Fruit fly (Drosophila melanogaster) whole organism, adult: ENCODE results near the gene Fum2.

Experiments
- CG11617 ChIP-seq: fragments of 200-800 bp; sonication (Bioruptor generic); optimal IDR thresholded peaks from 2 replicates; lab custom pipeline; 2017; ENCODE audit warnings: mild to moderate bottlenecking, missing biosample characterization, missing genetic modification reagents, missing genetic modification characterization
- CG12768 ChIP-seq: fragments of 200-800 bp; sonication (Bioruptor generic); optimal IDR thresholded peaks from 2 replicates; lab custom pipeline; 2017; ENCODE audit warnings: missing biosample characterization, missing genetic modification characterization, mild to moderate bottlenecking, moderate library complexity, missing genetic modification reagents
- CG33017 ChIP-seq: fragments of 200-800 bp; sonication (Bioruptor generic); optimal IDR thresholded peaks from 2 replicates; lab custom pipeline; 2018; ENCODE audit warnings: missing biosample characterization, mild to moderate bottlenecking, missing genetic modification characterization, moderate library complexity
- CG5204 ChIP-seq: fragments of 200-800 bp; sonication (Bioruptor generic); optimal IDR thresholded peaks from 2 replicates; lab custom pipeline; 2016; ENCODE audit warnings: missing biosample characterization, missing genetic modification characterization
- ovo ChIP-seq: fragments of 200-800 bp; sonication (Bioruptor generic); optimal IDR thresholded peaks from 2 replicates; lab custom pipeline; 2016; ENCODE audit warnings: missing biosample characterization, missing genetic modification characterization

- TF ChIP-seq ovo (GFP tag; lab: Kevin White, UChicago) (no peak), CG5204 (GFP tag; lab: Kevin White, UChicago) (no peak), CG33017 (tag; lab: Kevin White, UChicago) (no peak), CG12768 (GFP tag; lab: Kevin White, UChicago) (no peak), CG11617 (GFP tag; lab: Kevin White, UChicago) (no peak)
These were observed 17.6 kb upstream of the Fum2 start for dm6 chrX:6663976-6664375.
